Worm (Caenorhabditis elegans) whole organism, L3 larva: ENCODE measurements around the gene C11H1.7.

ENCODE experiments used
- R02D3.7 ChIP-seq: fragments of 150-350 bp; optimal IDR thresholded peaks from 2 replicates; lab custom pipeline; 2014; ENCODE audit warnings: missing biosample characterization, missing genetic modification characterization
- ZK546.5 ChIP-seq: sonication (generic microtip); optimal IDR thresholded peaks from 2 replicates; lab custom pipeline; 2017; ENCODE audit warnings: missing biosample characterization, missing genetic modification characterization
- aly-2 ChIP-seq: fragments of 150-350 bp; optimal IDR thresholded peaks from 2 replicates; lab custom pipeline; 2014; ENCODE audit warnings: missing biosample characterization, missing genetic modification characterization
- ama-1 ChIP-seq: fragments of 150-350 bp; optimal IDR thresholded peaks from 2 replicates; lab custom pipeline; 2018
- ceh-16 ChIP-seq: sonication (generic microtip); optimal IDR thresholded peaks from 2 replicates; lab custom pipeline; 2017; ENCODE audit warnings: missing biosample characterization, missing genetic modification characterization
- ceh-28 ChIP-seq: fragments of 150-350 bp; optimal IDR thresholded peaks from 2 replicates; lab custom pipeline; 2014; ENCODE audit warnings: missing biosample characterization, missing genetic modification reagents, missing genetic modification characterization
- ceh-9 ChIP-seq: sonication (generic microtip); optimal IDR thresholded peaks from 2 replicates; lab custom pipeline; 2018; ENCODE audit warnings: missing biosample characterization, missing genetic modification characterization
- daf-12 ChIP-seq: fragments of 150-350 bp; optimal IDR thresholded peaks from 2 replicates; lab custom pipeline; 2014; ENCODE audit warnings: missing biosample characterization, missing genetic modification reagents, missing genetic modification characterization
- egl-27 ChIP-seq: sonication (generic microtip); optimal IDR thresholded peaks from 4 replicates; lab custom pipeline; 2017; ENCODE audit warnings: missing biosample characterization, missing genetic modification reagents, missing genetic modification characterization
- egl-5 ChIP-seq: fragments of 150-350 bp; optimal IDR thresholded peaks from 2 replicates; lab custom pipeline; 2017; ENCODE audit warnings: missing biosample characterization, missing genetic modification reagents, missing genetic modification characterization, inconsistent platforms
- elt-1 ChIP-seq: fragments of 150-350 bp; optimal IDR thresholded peaks from 2 replicates; lab custom pipeline; 2014; ENCODE audit warnings: missing biosample characterization, missing genetic modification characterization
- elt-2 ChIP-seq: sonication (generic microtip); optimal IDR thresholded peaks from 2 replicates; lab custom pipeline; 2016; ENCODE audit warnings: missing genetic modification reagents, mild to moderate bottlenecking, missing genetic modification characterization, missing compliant biosample characterization
- eor-1 ChIP-seq, 2 experiments: fragments of 150-350 bp; optimal IDR thresholded peaks; 2 replicates each; lab custom pipeline; 2014 to 2018; ENCODE audit warnings: missing biosample characterization in 2 of 2, missing genetic modification characterization in 2 of 2
- fkh-2 ChIP-seq: fragments of 150-350 bp; optimal IDR thresholded peaks from 2 replicates; lab custom pipeline; 2014; ENCODE audit warnings: missing biosample characterization, missing genetic modification reagents, missing genetic modification characterization
- fos-1 ChIP-seq: fragments of 150-350 bp; optimal IDR thresholded peaks from 2 replicates; lab custom pipeline; 2014; ENCODE audit warnings: missing biosample characterization, missing genetic modification characterization
- jun-1 ChIP-seq: fragments of 150-350 bp; optimal IDR thresholded peaks from 2 replicates; lab custom pipeline; 2014; ENCODE audit warnings: missing biosample characterization, missing genetic modification reagents, missing genetic modification characterization
- lin-39 ChIP-seq: fragments of 150-350 bp; optimal IDR thresholded peaks from 2 replicates; lab custom pipeline; 2018; ENCODE audit warnings: missing biosample characterization, missing genetic modification reagents, missing genetic modification characterization
- lsy-12 ChIP-seq: sonication (generic microtip); optimal IDR thresholded peaks from 2 replicates; lab custom pipeline; 2016; ENCODE audit warnings: mild to moderate bottlenecking, missing genetic modification characterization, missing compliant biosample characterization
- mdl-1 ChIP-seq: fragments of 150-350 bp; optimal IDR thresholded peaks from 2 replicates; lab custom pipeline; 2014; ENCODE audit warnings: missing biosample characterization, missing genetic modification characterization
- mml-1 ChIP-seq: fragments of 150-350 bp; sonication (generic microtip); optimal IDR thresholded peaks from 3 replicates; lab custom pipeline; 2014; ENCODE audit warnings: missing biosample characterization, missing genetic modification characterization
- nfya-1 ChIP-seq: sonication (generic microtip); optimal IDR thresholded peaks from 2 replicates; lab custom pipeline; 2017; ENCODE audit warnings: missing genetic modification characterization, mild to moderate bottlenecking, missing compliant biosample characterization, antibody characterized with exemption, moderate library complexity; ENCODE audit not compliant: insufficient read depth
- nhr-11 ChIP-seq: fragments of 150-350 bp; optimal IDR thresholded peaks from 2 replicates; lab custom pipeline; 2014; ENCODE audit warnings: missing biosample characterization, missing genetic modification characterization
- nhr-23 ChIP-seq: fragments of 150-350 bp; optimal IDR thresholded peaks from 2 replicates; lab custom pipeline; 2014; ENCODE audit warnings: missing biosample characterization, missing genetic modification reagents, missing genetic modification characterization
- nhr-237 ChIP-seq: fragments of 150-350 bp; optimal IDR thresholded peaks from 2 replicates; lab custom pipeline; 2014; ENCODE audit warnings: missing biosample characterization, missing genetic modification characterization
- nhr-25 ChIP-seq: sonication (generic microtip); optimal IDR thresholded peaks from 2 replicates; lab custom pipeline; 2017; ENCODE audit warnings: missing biosample characterization, missing genetic modification characterization
- nhr-28 ChIP-seq: fragments of 150-350 bp; optimal IDR thresholded peaks from 2 replicates; lab custom pipeline; 2014; ENCODE audit warnings: missing biosample characterization, missing genetic modification characterization
- nhr-43 ChIP-seq: sonication (generic microtip); optimal IDR thresholded peaks from 2 replicates; lab custom pipeline; 2016; ENCODE audit warnings: mild to moderate bottlenecking, missing genetic modification characterization, missing compliant biosample characterization; ENCODE audit not compliant: poor library complexity, severe bottlenecking
- nhr-77 ChIP-seq: fragments of 150-350 bp; optimal IDR thresholded peaks from 2 replicates; lab custom pipeline; 2014; ENCODE audit warnings: missing biosample characterization, missing genetic modification characterization
- pha-4 ChIP-seq: fragments of 150-350 bp; optimal IDR thresholded peaks from 2 replicates; lab custom pipeline; 2014; ENCODE audit warnings: missing biosample characterization, missing genetic modification reagents, missing genetic modification characterization
- sea-2 ChIP-seq: fragments of 150-350 bp; sonication (generic microtip); optimal IDR thresholded peaks from 4 replicates; lab custom pipeline; 2014; ENCODE audit warnings: missing biosample characterization, missing genetic modification reagents, missing genetic modification characterization
- skn-1 ChIP-seq: fragments of 150-350 bp; optimal IDR thresholded peaks from 2 replicates; lab custom pipeline; 2014; ENCODE audit warnings: missing biosample characterization, missing genetic modification characterization
- snpc-4 ChIP-seq: fragments of 150-350 bp; optimal IDR thresholded peaks from 2 replicates; lab custom pipeline; 2014; ENCODE audit warnings: missing biosample characterization, missing genetic modification characterization
- tbx-2 ChIP-seq: sonication (generic microtip); optimal IDR thresholded peaks from 2 replicates; lab custom pipeline; 2016; ENCODE audit warnings: mild to moderate bottlenecking, missing genetic modification characterization, missing compliant biosample characterization
- zag-1 ChIP-seq: fragments of 150-350 bp; optimal IDR thresholded peaks from 2 replicates; lab custom pipeline; 2014; ENCODE audit warnings: missing biosample characterization, missing genetic modification characterization

The C11H1.7 gene

ce11 chrX:14329348-14329747 is 2.1 kb downstream of the C11H1.7 start:
- TF ChIP-seq nhr-28 (tag; lab: Kevin White, UChicago) = no peak
- TF ChIP-seq egl-5 (tag; lab: Kevin White, UChicago) = peak; percentile 1
- TF ChIP-seq fos-1 = no peak

ce11 chrX:14334151-14334550 is 6.9 kb downstream of the C11H1.7 start:
- no peak for TF ChIP-seq nhr-11
- TF ChIP-seq nhr-237 (tag; lab: Kevin White, UChicago) = no peak
- TF ChIP-seq daf-12 = peak; percentile 34
- peak; percentile 47 for TF ChIP-seq nhr-23 (tag; lab: Kevin White, UChicago)
- no peak for TF ChIP-seq R02D3.7
- TF ChIP-seq nhr-25 (tag; lab: Kevin White, UChicago) = peak; percentile 90
- peak; percentile 84 for TF ChIP-seq nfya-1
- TF ChIP-seq nhr-28 (tag; lab: Kevin White, UChicago) = no peak

- TF ChIP-seq elt-2 (tag; lab: Kevin White, UChicago) (no peak), ceh-16 (tag; lab: Kevin White, UChicago) (no peak), eor-1 (tag; optimal IDR thresholded peaks at IDR 0.05; lab: Kevin White, UChicago) (no peak), nhr-77 (tag; lab: Kevin White, UChicago) (no peak), egl-27 (tag; lab: Kevin White, UChicago) (no peak), elt-1 (tag; lab: Kevin White, UChicago) (no peak), nhr-43 (tag; lab: Kevin White, UChicago) (no peak), ZK546.5 (tag; lab: Kevin White, UChicago) (no peak), nhr-11 (no peak), sea-2 (no peak), aly-2 (no peak), jun-1 (tag; lab: Kevin White, UChicago) (no peak), lsy-12 (tag; lab: Kevin White, UChicago) (no peak), mml-1 (tag; lab: Kevin White, UChicago) (no peak), fos-1 (no peak)
Measured at ce11 chrX:14335220-14335619, 8.0 kb downstream of the C11H1.7 start, which contains the start of gene K04G11.1. TSS of gene K04G11.1 (plus strand) at chrX:14335520.

- TF ChIP-seq fkh-2 (tag; lab: Kevin White, UChicago) (no peak), pha-4 (peak; percentile 10)
- TF ChIP-seq, all 47 proteins: peak for 1
Measured at ce11 chrX:14335621-14336020, 8.4 kb downstream of the C11H1.7 start.

- TF ChIP-seq skn-1 (no peak), sea-2 (no peak), jun-1 (tag; lab: Kevin White, UChicago) (no peak), lin-39 (tag; lab: Kevin White, UChicago) (peak; percentile 16), nhr-23 (tag; lab: Kevin White, UChicago) (no peak), ceh-28 (tag; lab: Kevin White, UChicago) (no peak), pha-4 (no peak), nhr-43 (tag; lab: Kevin White, UChicago) (no peak), nfya-1 (no peak), ama-1 (lab: Kevin White, UChicago) (no peak), elt-1 (tag; lab: Kevin White, UChicago) (peak; percentile 72), nhr-11 (no peak), zag-1 (tag; lab: Kevin White, UChicago) (no peak), nhr-237 (tag; lab: Kevin White, UChicago) (no peak), ceh-9 (tag; lab: Kevin White, UChicago) (no peak), nhr-25 (tag; lab: Kevin White, UChicago) (peak; percentile 84), mdl-1 (tag; lab: Kevin White, UChicago) (no peak), R02D3.7 (no peak), egl-27 (tag; lab: Kevin White, UChicago) (no peak), tbx-2 (tag; lab: Kevin White, UChicago) (no peak), fkh-2 (tag; lab: Kevin White, UChicago) (no peak), snpc-4 (tag; lab: Kevin White, UChicago) (no peak), eor-1 (tag; optimal IDR thresholded peaks at IDR 0.05; lab: Kevin White, UChicago) (no peak)
Measured at ce11 chrX:14338896-14339295, 11.7 kb downstream of the C11H1.7 start.
